Fruit fly (Drosophila melanogaster) Kc167 (cell line): Measurements from ENCODE around the gene Sos.

Experiments used
- Myc ChIP-seq: fragments of >200 bp; optimal IDR thresholded peaks from 2 replicates; lab custom pipeline; 2017; ENCODE audit warnings: missing external identifiers
- Sin3A ChIP-seq: fragments of >200 bp; optimal IDR thresholded peaks from 2 replicates; lab custom pipeline; 2018; ENCODE audit warnings: missing external identifiers
- h ChIP-seq: fragments of >200 bp; optimal IDR thresholded peaks from 3 replicates; lab custom pipeline; 2018; ENCODE audit warnings: missing external identifiers
- insv ChIP-seq: fragments of >200 bp; optimal IDR thresholded peaks from 3 replicates; lab custom pipeline; 2018; ENCODE audit warnings: missing external identifiers
- psq ChIP-seq: fragments of >200 bp; optimal IDR thresholded peaks from 2 replicates; lab custom pipeline; 2017; ENCODE audit warnings: missing external identifiers
- ttk ChIP-seq: sonication (Bioruptor generic); optimal IDR thresholded peaks from 2 replicates; lab custom pipeline; 2017; ENCODE audit warnings: missing external identifiers

Sos gene

DNA sequence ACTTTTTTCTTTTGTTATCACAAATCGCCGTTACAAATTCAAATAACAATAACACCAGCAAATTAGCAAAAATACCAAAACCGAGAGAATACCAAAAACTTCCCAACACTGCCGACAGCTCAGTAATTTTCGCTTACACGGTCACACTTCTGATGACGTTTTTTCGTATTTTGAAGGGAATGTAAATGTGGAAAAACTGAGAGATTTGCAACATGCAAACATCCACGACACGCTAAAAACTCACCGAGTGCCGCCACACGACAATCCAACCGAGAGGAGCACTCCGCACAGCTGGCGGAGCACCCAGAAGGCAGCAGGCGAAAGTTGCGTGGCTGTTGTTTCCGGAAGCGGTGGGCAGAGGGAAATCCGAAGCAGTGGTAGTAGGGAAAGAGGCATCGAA, 20.2 kb upstream of the Sos start, which contains the start of gene Sec71:
Gene Sec71, plus strand, starts transcription at position 117 of the 400 bp plus-strand sequence.
- no peak for TF ChIP-seq Myc (lab: Kevin White, UChicago)

DNA sequence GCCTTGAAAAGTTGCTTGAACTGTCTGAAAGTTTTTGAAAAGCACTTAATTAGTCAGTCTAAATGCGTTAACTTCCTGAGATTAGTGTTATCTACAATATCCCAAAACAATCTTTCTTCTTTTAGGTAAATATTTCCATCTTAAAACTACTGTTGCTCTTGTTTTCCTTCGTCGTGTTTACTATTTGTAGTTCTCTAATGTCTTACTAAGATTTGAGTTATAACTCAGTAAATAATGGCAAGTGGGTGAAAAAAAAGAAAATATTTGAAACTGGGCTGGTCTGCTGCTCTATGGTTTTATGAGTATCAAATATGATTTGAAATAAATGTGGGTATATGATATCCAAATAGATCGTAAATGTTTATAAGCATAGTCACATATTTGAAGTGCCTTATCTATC, 12.4 kb upstream of the Sos start:
- TF ChIP-seq insv (no peak), psq (no peak), h (no peak), ttk (lab: Kevin White, UChicago) (no peak), Myc (lab: Kevin White, UChicago) (no peak)

dm6 chr2L:13802075-13802639, 11.5 kb upstream of the Sos start:
- TF ChIP-seq psq, result no peak
- TF ChIP-seq Sin3A (lab: Kevin White, UChicago), result no peak
- no peak for TF ChIP-seq h
- no peak for TF ChIP-seq insv
- no peak for TF ChIP-seq Myc (lab: Kevin White, UChicago)
- no peak for TF ChIP-seq ttk (lab: Kevin White, UChicago)

DNA sequence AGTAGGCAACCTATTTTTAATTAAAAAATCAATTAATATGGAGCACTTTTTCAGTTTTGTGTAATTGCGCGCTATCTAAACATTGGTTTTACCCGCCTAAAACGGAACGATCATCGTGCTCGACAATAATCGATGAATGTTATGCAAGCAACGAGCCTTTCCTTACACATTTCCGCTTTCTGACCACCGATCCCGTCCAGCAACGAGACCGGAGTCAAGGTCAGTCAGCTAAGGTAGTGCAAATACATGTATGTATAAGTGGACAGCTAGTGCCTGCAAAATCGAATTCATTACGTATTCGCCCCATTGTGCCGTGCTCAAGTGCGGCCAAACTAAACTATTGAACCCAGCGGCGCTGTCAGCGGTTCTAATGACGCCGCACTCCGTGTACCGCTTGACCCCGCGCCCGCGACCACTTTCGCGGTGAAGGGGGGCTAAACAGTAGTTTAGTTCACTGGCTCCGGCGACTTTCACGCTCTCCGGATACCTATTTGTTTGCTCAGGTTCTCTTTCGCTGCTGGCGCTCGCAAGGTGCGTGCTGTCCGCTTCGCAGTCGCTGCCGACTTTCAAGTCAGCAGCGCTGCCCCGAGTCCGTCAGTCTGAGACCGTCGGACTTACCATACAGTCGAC, 10.5 kb upstream of the Sos start, which contains the start of gene CAH1:
Gene CAH1, plus strand, starts transcription at position 595 of the 630 bp plus-strand sequence.
- no peak for TF ChIP-seq Myc (lab: Kevin White, UChicago)
- no peak for TF ChIP-seq h
- no peak for TF ChIP-seq psq
- TF ChIP-seq ttk (lab: Kevin White, UChicago), result no peak
- TF ChIP-seq insv, result no peak
- TF ChIP-seq Sin3A (lab: Kevin White, UChicago), result no peak

- TF ChIP-seq insv, result no peak
- no peak for TF ChIP-seq Myc (lab: Kevin White, UChicago)
- no peak for TF ChIP-seq ttk (lab: Kevin White, UChicago)
- no peak for TF ChIP-seq Sin3A (lab: Kevin White, UChicago)
- no peak for TF ChIP-seq psq
- TF ChIP-seq h, result no peak
These were observed 9.6 kb upstream of the Sos start for dm6 chr2L:13803805-13804560.

- TF ChIP-seq h (no peak), ttk (lab: Kevin White, UChicago) (no peak), Myc (lab: Kevin White, UChicago) (no peak), psq (no peak), Sin3A (lab: Kevin White, UChicago) (no peak), insv (no peak)
These were observed 9.0 kb upstream of the Sos start for dm6 chr2L:13804561-13805067.

dm6 chr2L:13805170-13805569, 8.4 kb upstream of the Sos start:
- TF ChIP-seq insv (no peak), ttk (lab: Kevin White, UChicago) (no peak), Sin3A (lab: Kevin White, UChicago) (no peak), h (no peak), Myc (lab: Kevin White, UChicago) (no peak), psq (no peak)

DNA sequence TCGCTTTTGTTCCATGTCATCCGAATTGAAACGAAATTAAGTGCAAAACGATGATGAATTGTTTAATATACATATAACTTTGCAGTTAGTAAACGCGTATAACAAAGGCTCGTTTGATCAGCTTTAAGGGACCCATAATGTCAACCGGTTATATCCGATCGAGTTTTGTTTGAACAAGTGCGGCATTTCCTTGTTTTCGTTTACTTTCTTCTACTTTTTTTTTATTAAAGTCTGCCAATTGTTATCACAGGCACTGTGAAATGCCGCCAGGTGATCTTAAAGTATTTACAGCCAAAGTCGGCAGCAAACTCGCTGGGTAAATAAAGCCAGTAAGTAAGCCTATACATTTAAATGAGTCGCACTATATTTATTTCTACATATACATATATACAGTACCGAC, 6.5 kb upstream of the Sos start:
- TF ChIP-seq ttk (lab: Kevin White, UChicago) (no peak), Sin3A (lab: Kevin White, UChicago) (no peak), h (no peak), psq (no peak), Myc (lab: Kevin White, UChicago) (no peak), insv (no peak)

DNA sequence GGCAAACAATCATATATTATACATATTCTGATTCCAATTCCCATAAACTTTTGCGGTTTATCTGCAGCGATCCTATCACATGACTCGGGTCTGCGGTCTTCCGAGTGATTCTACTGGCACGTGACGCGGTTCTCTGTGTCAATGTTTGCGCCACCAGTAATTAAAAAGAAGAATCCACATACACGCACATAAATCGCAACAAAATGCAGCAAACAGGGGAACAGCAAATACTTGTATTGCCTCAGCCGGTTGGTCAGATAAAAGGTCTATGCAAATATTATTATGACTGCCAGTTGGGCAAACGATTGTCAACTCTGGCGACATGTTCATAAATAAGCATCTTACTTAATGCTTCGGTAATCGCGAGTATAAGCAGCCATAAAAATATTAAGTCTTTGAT, 5.7 kb upstream of the Sos start:
- TF ChIP-seq insv (no peak), ttk (lab: Kevin White, UChicago) (no peak), Myc (lab: Kevin White, UChicago) (no peak), psq (no peak), Sin3A (lab: Kevin White, UChicago) (no peak), h (no peak)

DNA sequence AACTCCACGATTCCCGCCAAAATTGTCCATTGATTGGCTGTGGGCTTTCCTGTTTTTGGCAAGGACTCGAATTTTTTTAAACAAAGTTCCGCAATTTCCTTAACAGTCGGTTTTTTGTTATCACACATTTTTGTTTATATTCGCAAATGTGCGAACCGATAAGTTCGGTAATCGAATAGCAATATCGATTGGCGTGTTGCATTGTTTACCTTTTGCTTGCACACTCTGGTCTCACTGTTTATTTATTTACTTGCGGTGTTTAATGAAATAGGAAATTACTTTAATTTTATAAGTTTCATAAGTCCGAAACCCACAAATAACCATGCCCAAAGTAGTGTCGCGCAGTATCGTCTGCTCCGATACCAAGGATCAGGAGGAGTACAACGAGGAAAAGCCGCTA, 2.3 kb upstream of the Sos start, which contains the start of the genes Adat1 and CG16865:
Gene Adat1, minus strand, starts transcription at position 152 of the 400 bp plus-strand sequence.
Gene CG16865, plus strand, starts transcription at position 200 of the 400 bp plus-strand sequence.
- no peak for TF ChIP-seq ttk (lab: Kevin White, UChicago)
- TF ChIP-seq psq, result no peak
- no peak for TF ChIP-seq Sin3A (lab: Kevin White, UChicago)
- TF ChIP-seq h, result no peak
- TF ChIP-seq insv, result no peak
- TF ChIP-seq Myc (lab: Kevin White, UChicago), result no peak

DNA sequence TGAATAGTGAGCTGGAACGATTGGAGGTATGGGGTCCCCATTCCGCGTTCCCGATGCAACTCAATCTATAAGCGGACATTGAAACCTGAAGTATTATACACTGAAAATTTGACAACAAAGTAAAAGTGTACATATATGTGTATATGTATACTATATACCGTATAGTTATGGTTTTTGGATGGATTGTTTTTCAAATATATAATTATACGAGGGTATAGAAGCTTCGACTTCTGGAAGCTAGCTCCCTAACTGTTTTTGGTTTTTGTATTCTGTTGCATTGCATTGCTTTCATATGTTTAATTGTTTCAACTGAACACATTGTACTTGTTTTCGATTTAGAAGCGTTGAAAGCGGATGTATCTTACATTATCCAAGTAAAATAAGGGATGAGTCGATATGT, 460 bp upstream of the Sos start, which contains the start of gene CG16888:
Gene CG16888, minus strand, starts transcription at position 101 of the 400 bp plus-strand sequence.
- no peak for TF ChIP-seq Myc (lab: Kevin White, UChicago)
- no peak for TF ChIP-seq ttk (lab: Kevin White, UChicago)
- no peak for TF ChIP-seq insv
- no peak for TF ChIP-seq Sin3A (lab: Kevin White, UChicago)
- no peak for TF ChIP-seq h
- TF ChIP-seq psq, result no peak

DNA sequence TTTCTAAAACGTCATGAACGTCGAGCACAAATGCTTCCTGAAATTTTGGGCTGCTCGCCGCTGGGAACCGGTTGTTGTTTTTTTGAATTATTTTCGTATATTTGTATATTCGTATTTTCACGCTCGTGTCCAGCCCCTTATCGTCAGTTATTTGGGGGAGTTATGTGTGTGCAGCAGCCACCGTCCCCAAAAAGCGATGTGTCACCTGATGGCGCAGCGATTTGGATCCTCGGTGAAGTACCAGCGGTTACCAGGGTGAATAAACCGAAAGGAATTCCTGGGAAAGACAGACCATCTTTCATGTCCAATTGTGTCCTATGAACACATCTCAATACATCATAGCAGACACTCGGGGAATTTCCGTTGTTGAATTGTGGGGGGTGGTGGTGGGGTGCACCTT, 6.6 kb downstream of the Sos start:
- no peak for TF ChIP-seq Myc (lab: Kevin White, UChicago)
- no peak for TF ChIP-seq insv
- no peak for TF ChIP-seq Sin3A (lab: Kevin White, UChicago)
- TF ChIP-seq h, result no peak
- no peak for TF ChIP-seq ttk (lab: Kevin White, UChicago)
- TF ChIP-seq psq, result no peak
